Fruit fly (Drosophila melanogaster) whole organism, prepupa: ENCODE measurements around the gene Uba2.

ENCODE experiments used
- Blimp-1 ChIP-seq: fragments of 200-800 bp; sonication (Bioruptor generic); optimal IDR thresholded peaks from 3 replicates; lab custom pipeline; 2017; ENCODE audit warnings: missing biosample characterization, missing genetic modification characterization, mild to moderate bottlenecking, moderate library complexity, missing genetic modification reagents
- CG10631 ChIP-seq: fragments of 200-800 bp; sonication (Bioruptor generic); optimal IDR thresholded peaks from 2 replicates; lab custom pipeline; 2016; ENCODE audit warnings: missing biosample characterization, missing genetic modification characterization
- CG10669 ChIP-seq: fragments of 200-800 bp; sonication (Bioruptor generic); optimal IDR thresholded peaks from 3 replicates; lab custom pipeline; 2018; ENCODE audit warnings: missing biosample characterization, mild to moderate bottlenecking, missing genetic modification characterization, moderate library complexity
- CG11294 ChIP-seq: fragments of 200-800 bp; sonication (Bioruptor generic); IDR thresholded peaks from 2 replicates; pipeline ENCODE4 v1.3.6; 2022; ENCODE audit warnings: missing biosample characterization, missing genetic modification characterization
- CG11762 ChIP-seq: fragments of 200-800 bp; sonication (Bioruptor generic); optimal IDR thresholded peaks from 3 replicates; lab custom pipeline; 2016; ENCODE audit warnings: missing biosample characterization, missing genetic modification characterization; ENCODE audit not compliant: insufficient read depth
- CG15336 ChIP-seq: fragments of 200-800 bp; sonication (Bioruptor generic); IDR thresholded peaks from 2 replicates; pipeline ENCODE4 v1.3.6; 2022; ENCODE audit warnings: missing biosample characterization, missing genetic modification characterization
- CG1621 ChIP-seq: fragments of 200-800 bp; sonication (Bioruptor generic); optimal IDR thresholded peaks from 3 replicates; lab custom pipeline; 2018; ENCODE audit warnings: missing biosample characterization, mild to moderate bottlenecking, missing genetic modification characterization
- CG3032 ChIP-seq: fragments of 200-800 bp; optimal IDR thresholded peaks from 2 replicates; lab custom pipeline; 2019; ENCODE audit warnings: missing biosample characterization, mild to moderate bottlenecking, missing genetic modification characterization, moderate library complexity
- CG31627 ChIP-seq: fragments of 200-800 bp; sonication (Bioruptor generic); optimal IDR thresholded peaks from 3 replicates; lab custom pipeline; 2016; ENCODE audit warnings: missing biosample characterization, missing genetic modification characterization
- CG32006 ChIP-seq: fragments of 200-800 bp; sonication (Bioruptor generic); optimal IDR thresholded peaks from 3 replicates; lab custom pipeline; 2017; ENCODE audit warnings: missing biosample characterization, mild to moderate bottlenecking, missing genetic modification characterization
- CG34406 ChIP-seq: fragments of 200-800 bp; sonication (Bioruptor generic); optimal IDR thresholded peaks from 3 replicates; lab custom pipeline; 2016; ENCODE audit warnings: missing biosample characterization, missing genetic modification characterization
- CG3919 ChIP-seq: fragments of 200-800 bp; sonication (Bioruptor generic); optimal IDR thresholded peaks from 3 replicates; lab custom pipeline; 2016; ENCODE audit warnings: missing biosample characterization, missing genetic modification characterization
- CG4318 ChIP-seq: fragments of 200-800 bp; sonication (Bioruptor generic); optimal IDR thresholded peaks from 3 replicates; lab custom pipeline; 2017; ENCODE audit warnings: missing biosample characterization, mild to moderate bottlenecking, missing genetic modification characterization
- CG6163 ChIP-seq: fragments of 200-800 bp; sonication (Bioruptor generic); IDR thresholded peaks from 3 replicates; pipeline ENCODE4 v1.3.6; 2022; ENCODE audit warnings: missing biosample characterization, missing genetic modification characterization
- CG6276 ChIP-seq: fragments of 200-800 bp; sonication (Bioruptor generic); optimal IDR thresholded peaks from 2 replicates; lab custom pipeline; 2017; ENCODE audit warnings: missing biosample characterization, mild to moderate bottlenecking, missing genetic modification characterization
- CG6792 ChIP-seq: fragments of 200-800 bp; sonication (Bioruptor generic); optimal IDR thresholded peaks from 3 replicates; lab custom pipeline; 2016; ENCODE audit warnings: missing biosample characterization, missing genetic modification characterization
- CG6808 ChIP-seq: fragments of 200-800 bp; sonication (Bioruptor generic); optimal IDR thresholded peaks from 3 replicates; lab custom pipeline; 2017; ENCODE audit warnings: missing biosample characterization, missing genetic modification characterization, mild to moderate bottlenecking, moderate library complexity, missing genetic modification reagents
- CG6854 ChIP-seq: fragments of 200-800 bp; sonication (Bioruptor generic); optimal IDR thresholded peaks from 2 replicates; lab custom pipeline; 2017; ENCODE audit warnings: missing biosample characterization, mild to moderate bottlenecking, missing genetic modification characterization
- CG7368 ChIP-seq: fragments of 200-800 bp; sonication (Bioruptor generic); optimal IDR thresholded peaks from 3 replicates; lab custom pipeline; 2016; ENCODE audit warnings: missing biosample characterization, missing genetic modification characterization
- CG8119 ChIP-seq: fragments of 200-800 bp; sonication (Bioruptor generic); IDR thresholded peaks from 3 replicates; pipeline ENCODE4 v1.3.6; 2022; ENCODE audit warnings: missing biosample characterization, missing genetic modification characterization
- CG8632 ChIP-seq: fragments of 200-800 bp; sonication (Bioruptor generic); optimal IDR thresholded peaks from 3 replicates; lab custom pipeline; 2016; ENCODE audit warnings: missing biosample characterization, missing genetic modification characterization
- CG9139 ChIP-seq: fragments of 200-800 bp; sonication (Bioruptor generic); optimal IDR thresholded peaks from 3 replicates; lab custom pipeline; 2017; ENCODE audit warnings: missing biosample characterization, mild to moderate bottlenecking, missing genetic modification characterization
- Eip75B ChIP-seq: fragments of 200-800 bp; sonication (Bioruptor generic); optimal IDR thresholded peaks from 3 replicates; lab custom pipeline; 2016; ENCODE audit warnings: missing biosample characterization, missing genetic modification characterization
- Eip78C ChIP-seq: fragments of 200-800 bp; sonication (Bioruptor generic); peaks from one replicate; lab custom pipeline; 2016; ENCODE audit warnings: missing biosample characterization, missing genetic modification characterization
- Eip93F ChIP-seq: fragments of 200-800 bp; sonication (Bioruptor generic); optimal IDR thresholded peaks from 2 replicates; lab custom pipeline; 2016; ENCODE audit warnings: missing biosample characterization, mild to moderate bottlenecking, missing genetic modification characterization
- Ets21C ChIP-seq: fragments of 200-800 bp; sonication (Bioruptor generic); optimal IDR thresholded peaks from 3 replicates; lab custom pipeline; 2016; ENCODE audit warnings: missing biosample characterization, missing genetic modification characterization
- Ets96B ChIP-seq: fragments of 200-800 bp; optimal IDR thresholded peaks from 2 replicates; lab custom pipeline; 2019; ENCODE audit warnings: missing biosample characterization, mild to moderate bottlenecking, missing genetic modification characterization, moderate library complexity
- Gug ChIP-seq: fragments of 200-800 bp; sonication (Bioruptor generic); IDR thresholded peaks from 2 replicates; pipeline ENCODE4 v1.3.6; 2022; ENCODE audit warnings: missing biosample characterization, missing genetic modification characterization
- Hr38 ChIP-seq: sonication (Bioruptor generic); optimal IDR thresholded peaks from 2 replicates; lab custom pipeline; 2016; ENCODE audit warnings: missing biosample characterization, missing genetic modification characterization
- Hr39 ChIP-seq: fragments of 200-800 bp; sonication (Bioruptor generic); optimal IDR thresholded peaks from 2 replicates; lab custom pipeline; 2016; ENCODE audit warnings: missing biosample characterization, missing genetic modification characterization
- Hr4 ChIP-seq: fragments of 200-800 bp; sonication (Bioruptor generic); optimal IDR thresholded peaks from 3 replicates; lab custom pipeline; 2016; ENCODE audit warnings: missing biosample characterization, missing genetic modification characterization
- Met ChIP-seq: fragments of 200-800 bp; sonication (Bioruptor generic); optimal IDR thresholded peaks from 3 replicates; lab custom pipeline; 2016; ENCODE audit warnings: missing biosample characterization, missing genetic modification characterization
- OdsH ChIP-seq: fragments of 200-800 bp; sonication (Bioruptor generic); optimal IDR thresholded peaks from 3 replicates; lab custom pipeline; 2016; ENCODE audit warnings: missing biosample characterization, missing genetic modification characterization
- Smox ChIP-seq: fragments of 200-800 bp; sonication (Bioruptor generic); optimal IDR thresholded peaks from 3 replicates; lab custom pipeline; 2016; ENCODE audit warnings: missing biosample characterization, missing genetic modification characterization
- Sox102F ChIP-seq: fragments of 200-800 bp; sonication (Bioruptor generic); optimal IDR thresholded peaks from 2 replicates; lab custom pipeline; 2016; ENCODE audit warnings: missing biosample characterization, mild to moderate bottlenecking, missing genetic modification characterization
- Sox14 ChIP-seq: fragments of 200-800 bp; sonication (Bioruptor generic); optimal IDR thresholded peaks from 3 replicates; lab custom pipeline; 2016; ENCODE audit warnings: missing biosample characterization, missing genetic modification characterization
- Sox15 ChIP-seq: fragments of 200-800 bp; sonication (Bioruptor generic); optimal IDR thresholded peaks from 3 replicates; lab custom pipeline; 2016; ENCODE audit warnings: missing biosample characterization, missing genetic modification characterization
- achi ChIP-seq: fragments of 200-800 bp; sonication (Bioruptor generic); optimal IDR thresholded peaks from 3 replicates; lab custom pipeline; 2016; ENCODE audit warnings: missing biosample characterization, missing genetic modification characterization
- acj6 ChIP-seq: fragments of 200-800 bp; sonication (Bioruptor generic); optimal IDR thresholded peaks from 3 replicates; lab custom pipeline; 2016; ENCODE audit warnings: missing biosample characterization, missing genetic modification characterization
- cyc ChIP-seq: fragments of 200-800 bp; sonication (Bioruptor generic); optimal IDR thresholded peaks from 3 replicates; lab custom pipeline; 2016; ENCODE audit warnings: missing biosample characterization, missing genetic modification characterization
- dac ChIP-seq: fragments of 200-800 bp; sonication (Bioruptor generic); optimal IDR thresholded peaks from 2 replicates; lab custom pipeline; 2017; ENCODE audit warnings: missing biosample characterization, mild to moderate bottlenecking, missing genetic modification characterization
- dsx ChIP-seq: fragments of 200-800 bp; optimal IDR thresholded peaks from 3 replicates; lab custom pipeline; 2019; ENCODE audit warnings: missing biosample characterization, mild to moderate bottlenecking, missing genetic modification characterization, moderate library complexity; ENCODE audit not compliant: poor library complexity, severe bottlenecking
- eg ChIP-seq: fragments of 200-800 bp; sonication (Bioruptor generic); IDR thresholded peaks from 3 replicates; pipeline ENCODE4 v1.3.6; 2022; ENCODE audit warnings: missing biosample characterization, missing genetic modification characterization
- esn ChIP-seq: fragments of 200-800 bp; sonication (Bioruptor generic); optimal IDR thresholded peaks from 2 replicates; lab custom pipeline; 2016; ENCODE audit warnings: missing biosample characterization, mild to moderate bottlenecking, missing genetic modification characterization, moderate library complexity
- fd59A ChIP-seq: fragments of 200-800 bp; sonication (Bioruptor generic); optimal IDR thresholded peaks from 2 replicates; lab custom pipeline; 2017; ENCODE audit warnings: missing biosample characterization, mild to moderate bottlenecking, missing genetic modification characterization, missing genetic modification reagents
- fd85E ChIP-seq: fragments of 200-800 bp; sonication (Bioruptor generic); optimal IDR thresholded peaks from 3 replicates; lab custom pipeline; 2016; ENCODE audit warnings: missing biosample characterization, missing genetic modification characterization
- fkh ChIP-seq: fragments of 200-800 bp; sonication (Bioruptor generic); optimal IDR thresholded peaks from 3 replicates; lab custom pipeline; 2017; ENCODE audit warnings: missing biosample characterization, mild to moderate bottlenecking, missing genetic modification characterization, moderate library complexity
- lz ChIP-seq: fragments of 200-800 bp; sonication (Bioruptor generic); optimal IDR thresholded peaks from 3 replicates; lab custom pipeline; 2016; ENCODE audit warnings: missing biosample characterization, missing genetic modification characterization
- salr ChIP-seq, 2 experiments: fragments of 200-800 bp; sonication (Bioruptor generic); optimal IDR thresholded peaks; 3 replicates each; lab custom pipeline; 2016 to 2018; ENCODE audit warnings: missing biosample characterization in 2 of 2, missing genetic modification characterization in 2 of 2, mild to moderate bottlenecking in 1 of 2
- topi ChIP-seq: fragments of 200-800 bp; sonication (Bioruptor generic); optimal IDR thresholded peaks from 3 replicates; lab custom pipeline; 2016; ENCODE audit warnings: missing biosample characterization, missing genetic modification characterization
- vri ChIP-seq: fragments of 200-800 bp; sonication (Bioruptor generic); optimal IDR thresholded peaks from 3 replicates; lab custom pipeline; 2016; ENCODE audit warnings: missing biosample characterization, mild to moderate bottlenecking, missing genetic modification characterization

Gene Uba2

dm6 chr3L:8115864-8116528, 11.6 kb downstream of the Uba2 start, which contains the start of the genes Arp3 and msk:
TSS of gene Arp3 (minus strand) at chr3L:8115902.
TSS of gene msk (plus strand) at chr3L:8116179.
- TF ChIP-seq CG7368 (GFP tag; lab: Kevin White, UChicago) (peak; percentile 67), CG32006 (GFP tag; lab: Kevin White, UChicago) (no peak), dsx (no peak), Sox102F (GFP tag; lab: Kevin White, UChicago) (no peak), CG15336 (GFP tag; lab: Robert Waterston, UW) (no peak), Ets21C (GFP tag; lab: Kevin White, UChicago) (no peak), Hr38 (peak; percentile 27), Eip93F (no peak), CG6792 (GFP tag; lab: Kevin White, UChicago) (peak; percentile 67), fd59A (GFP tag; lab: Kevin White, UChicago) (no peak), Eip78C (GFP tag; lab: Kevin White, UChicago) (no peak), CG34406 (GFP tag; lab: Kevin White, UChicago) (peak; percentile 61), CG9139 (no peak), Sox15 (peak; percentile 64), lz (GFP tag; lab: Kevin White, UChicago) (peak; percentile 80), eg (GFP tag; lab: Robert Waterston, UW) (0 out of 3 replicates have a peak, but pooled peaks have one; percentile 41), CG8632 (GFP tag; lab: Kevin White, UChicago) (peak; percentile 26), esn (GFP tag; lab: Kevin White, UChicago) (peak; percentile 78), Sox14 (GFP tag; lab: Kevin White, UChicago) (peak; percentile 82), Gug (GFP tag; lab: Robert Waterston, UW) (0 out of 2 replicates have a peak, but pooled peaks have one; percentile 19), Hr4 (GFP tag; lab: Kevin White, UChicago) (no peak), vri (GFP tag; lab: Kevin White, UChicago) (no peak), fd85E (GFP tag; lab: Kevin White, UChicago) (no peak), acj6 (GFP tag; lab: Kevin White, UChicago) (no peak), CG6808 (GFP tag; lab: Kevin White, UChicago) (no peak), dac (GFP tag; lab: Kevin White, UChicago) (peak; percentile 38), Met (GFP tag; lab: Kevin White, UChicago) (no peak), CG10669 (GFP tag; lab: Kevin White, UChicago) (no peak), CG8119 (GFP tag; lab: Robert Waterston, UW) (peak; percentile 26; the same call in 1 of the 3 replicates), Blimp-1 (GFP tag; lab: Kevin White, UChicago) (no peak), cyc (GFP tag; lab: Kevin White, UChicago) (peak; percentile 85), Hr39 (no peak), CG11762 (GFP tag; lab: Kevin White, UChicago) (peak; percentile 39), fkh (GFP tag; lab: Kevin White, UChicago) (no peak), CG6163 (GFP tag; lab: Robert Waterston, UW) (peak; percentile 56; the same call in 2 of the 3 replicates), Eip75B (GFP tag; lab: Kevin White, UChicago) (no peak), CG1621 (tag; lab: Kevin White, UChicago) (peak; percentile 46), CG4318 (GFP tag; lab: Kevin White, UChicago) (no peak), CG11294 (GFP tag; lab: Robert Waterston, UW) (peak; percentile 43; the same call in 1 of the 2 replicates), CG31627 (GFP tag; lab: Kevin White, UChicago) (peak; percentile 86), CG6854 (GFP tag; lab: Kevin White, UChicago) (no peak), Ets96B (tag; lab: Kevin White, UChicago) (peak; percentile 51), achi (GFP tag; lab: Kevin White, UChicago) (peak; percentile 80), CG10631 (no peak), topi (peak; percentile 78), salr (GFP tag; optimal IDR thresholded peaks at IDR 0.05; lab: Kevin White, UChicago) (peak in 1 of 2 experiments; percentile 39), CG3919 (peak; percentile 83), CG6276 (no peak), Smox (GFP tag; lab: Kevin White, UChicago) (no peak), OdsH (GFP tag; lab: Kevin White, UChicago) (no peak), CG3032 (tag; lab: Kevin White, UChicago) (peak; percentile 67)
